Fruit fly (Drosophila melanogaster) whole organism, prepupa: ENCODE measurements around the gene CG14855.

Experiments used
- Blimp-1 ChIP-seq: fragments of 200-800 bp; sonication (Bioruptor generic); optimal IDR thresholded peaks from 3 replicates; lab custom pipeline; 2017; ENCODE audit warnings: missing biosample characterization, missing genetic modification characterization, mild to moderate bottlenecking, moderate library complexity, missing genetic modification reagents
- CG11294 ChIP-seq: fragments of 200-800 bp; sonication (Bioruptor generic); IDR thresholded peaks from 2 replicates; pipeline ENCODE4 v1.3.6; 2022; ENCODE audit warnings: missing biosample characterization, missing genetic modification characterization
- CG11762 ChIP-seq: fragments of 200-800 bp; sonication (Bioruptor generic); optimal IDR thresholded peaks from 3 replicates; lab custom pipeline; 2016; ENCODE audit warnings: missing biosample characterization, missing genetic modification characterization; ENCODE audit not compliant: insufficient read depth
- CG11902 ChIP-seq: fragments of 200-800 bp; sonication (Bioruptor generic); optimal IDR thresholded peaks from 3 replicates; lab custom pipeline; 2016; ENCODE audit warnings: missing biosample characterization, missing genetic modification characterization
- CG15336 ChIP-seq: fragments of 200-800 bp; sonication (Bioruptor generic); IDR thresholded peaks from 2 replicates; pipeline ENCODE4 v1.3.6; 2022; ENCODE audit warnings: missing biosample characterization, missing genetic modification characterization
- CG1621 ChIP-seq: fragments of 200-800 bp; sonication (Bioruptor generic); optimal IDR thresholded peaks from 3 replicates; lab custom pipeline; 2018; ENCODE audit warnings: missing biosample characterization, mild to moderate bottlenecking, missing genetic modification characterization
- CG16779 ChIP-seq: fragments of 200-800 bp; sonication (Bioruptor generic); optimal IDR thresholded peaks from 3 replicates; lab custom pipeline; 2017; ENCODE audit warnings: missing biosample characterization, mild to moderate bottlenecking, missing genetic modification characterization
- CG31627 ChIP-seq: fragments of 200-800 bp; sonication (Bioruptor generic); optimal IDR thresholded peaks from 3 replicates; lab custom pipeline; 2016; ENCODE audit warnings: missing biosample characterization, missing genetic modification characterization
- CG34406 ChIP-seq: fragments of 200-800 bp; sonication (Bioruptor generic); optimal IDR thresholded peaks from 3 replicates; lab custom pipeline; 2016; ENCODE audit warnings: missing biosample characterization, missing genetic modification characterization
- CG6276 ChIP-seq: fragments of 200-800 bp; sonication (Bioruptor generic); optimal IDR thresholded peaks from 2 replicates; lab custom pipeline; 2017; ENCODE audit warnings: missing biosample characterization, mild to moderate bottlenecking, missing genetic modification characterization
- CG6792 ChIP-seq: fragments of 200-800 bp; sonication (Bioruptor generic); optimal IDR thresholded peaks from 3 replicates; lab custom pipeline; 2016; ENCODE audit warnings: missing biosample characterization, missing genetic modification characterization
- CG6808 ChIP-seq: fragments of 200-800 bp; sonication (Bioruptor generic); optimal IDR thresholded peaks from 3 replicates; lab custom pipeline; 2017; ENCODE audit warnings: missing biosample characterization, missing genetic modification characterization, mild to moderate bottlenecking, moderate library complexity, missing genetic modification reagents
- CG6854 ChIP-seq: fragments of 200-800 bp; sonication (Bioruptor generic); optimal IDR thresholded peaks from 2 replicates; lab custom pipeline; 2017; ENCODE audit warnings: missing biosample characterization, mild to moderate bottlenecking, missing genetic modification characterization
- CG7368 ChIP-seq: fragments of 200-800 bp; sonication (Bioruptor generic); optimal IDR thresholded peaks from 3 replicates; lab custom pipeline; 2016; ENCODE audit warnings: missing biosample characterization, missing genetic modification characterization
- CG8319 ChIP-seq: fragments of 200-800 bp; sonication (Bioruptor generic); optimal IDR thresholded peaks from 3 replicates; lab custom pipeline; 2016; ENCODE audit warnings: missing biosample characterization, missing genetic modification characterization
- CG9139 ChIP-seq: fragments of 200-800 bp; sonication (Bioruptor generic); optimal IDR thresholded peaks from 3 replicates; lab custom pipeline; 2017; ENCODE audit warnings: missing biosample characterization, mild to moderate bottlenecking, missing genetic modification characterization
- Eip75B ChIP-seq: fragments of 200-800 bp; sonication (Bioruptor generic); optimal IDR thresholded peaks from 3 replicates; lab custom pipeline; 2016; ENCODE audit warnings: missing biosample characterization, missing genetic modification characterization
- Eip78C ChIP-seq: fragments of 200-800 bp; sonication (Bioruptor generic); peaks from one replicate; lab custom pipeline; 2016; ENCODE audit warnings: missing biosample characterization, missing genetic modification characterization
- Eip93F ChIP-seq: fragments of 200-800 bp; sonication (Bioruptor generic); optimal IDR thresholded peaks from 2 replicates; lab custom pipeline; 2016; ENCODE audit warnings: missing biosample characterization, mild to moderate bottlenecking, missing genetic modification characterization
- Ets21C ChIP-seq: fragments of 200-800 bp; sonication (Bioruptor generic); optimal IDR thresholded peaks from 3 replicates; lab custom pipeline; 2016; ENCODE audit warnings: missing biosample characterization, missing genetic modification characterization
- Ets96B ChIP-seq: fragments of 200-800 bp; optimal IDR thresholded peaks from 2 replicates; lab custom pipeline; 2019; ENCODE audit warnings: missing biosample characterization, mild to moderate bottlenecking, missing genetic modification characterization, moderate library complexity
- Gug ChIP-seq: fragments of 200-800 bp; sonication (Bioruptor generic); IDR thresholded peaks from 2 replicates; pipeline ENCODE4 v1.3.6; 2022; ENCODE audit warnings: missing biosample characterization, missing genetic modification characterization
- Hr38 ChIP-seq: sonication (Bioruptor generic); optimal IDR thresholded peaks from 2 replicates; lab custom pipeline; 2016; ENCODE audit warnings: missing biosample characterization, missing genetic modification characterization
- Met ChIP-seq: fragments of 200-800 bp; sonication (Bioruptor generic); optimal IDR thresholded peaks from 3 replicates; lab custom pipeline; 2016; ENCODE audit warnings: missing biosample characterization, missing genetic modification characterization
- Smox ChIP-seq: fragments of 200-800 bp; sonication (Bioruptor generic); optimal IDR thresholded peaks from 3 replicates; lab custom pipeline; 2016; ENCODE audit warnings: missing biosample characterization, missing genetic modification characterization
- Sox102F ChIP-seq: fragments of 200-800 bp; sonication (Bioruptor generic); optimal IDR thresholded peaks from 2 replicates; lab custom pipeline; 2016; ENCODE audit warnings: missing biosample characterization, mild to moderate bottlenecking, missing genetic modification characterization
- Sox15 ChIP-seq: fragments of 200-800 bp; sonication (Bioruptor generic); optimal IDR thresholded peaks from 3 replicates; lab custom pipeline; 2016; ENCODE audit warnings: missing biosample characterization, missing genetic modification characterization
- cyc ChIP-seq: fragments of 200-800 bp; sonication (Bioruptor generic); optimal IDR thresholded peaks from 3 replicates; lab custom pipeline; 2016; ENCODE audit warnings: missing biosample characterization, missing genetic modification characterization
- dac ChIP-seq: fragments of 200-800 bp; sonication (Bioruptor generic); optimal IDR thresholded peaks from 2 replicates; lab custom pipeline; 2017; ENCODE audit warnings: missing biosample characterization, mild to moderate bottlenecking, missing genetic modification characterization
- dsx ChIP-seq: fragments of 200-800 bp; optimal IDR thresholded peaks from 3 replicates; lab custom pipeline; 2019; ENCODE audit warnings: missing biosample characterization, mild to moderate bottlenecking, missing genetic modification characterization, moderate library complexity; ENCODE audit not compliant: poor library complexity, severe bottlenecking
- eg ChIP-seq: fragments of 200-800 bp; sonication (Bioruptor generic); IDR thresholded peaks from 3 replicates; pipeline ENCODE4 v1.3.6; 2022; ENCODE audit warnings: missing biosample characterization, missing genetic modification characterization
- esn ChIP-seq: fragments of 200-800 bp; sonication (Bioruptor generic); optimal IDR thresholded peaks from 2 replicates; lab custom pipeline; 2016; ENCODE audit warnings: missing biosample characterization, mild to moderate bottlenecking, missing genetic modification characterization, moderate library complexity
- fd59A ChIP-seq: fragments of 200-800 bp; sonication (Bioruptor generic); optimal IDR thresholded peaks from 2 replicates; lab custom pipeline; 2017; ENCODE audit warnings: missing biosample characterization, mild to moderate bottlenecking, missing genetic modification characterization, missing genetic modification reagents
- fd85E ChIP-seq: fragments of 200-800 bp; sonication (Bioruptor generic); optimal IDR thresholded peaks from 3 replicates; lab custom pipeline; 2016; ENCODE audit warnings: missing biosample characterization, missing genetic modification characterization
- fkh ChIP-seq: fragments of 200-800 bp; sonication (Bioruptor generic); optimal IDR thresholded peaks from 3 replicates; lab custom pipeline; 2017; ENCODE audit warnings: missing biosample characterization, mild to moderate bottlenecking, missing genetic modification characterization, moderate library complexity
- lz ChIP-seq: fragments of 200-800 bp; sonication (Bioruptor generic); optimal IDR thresholded peaks from 3 replicates; lab custom pipeline; 2016; ENCODE audit warnings: missing biosample characterization, missing genetic modification characterization
- net ChIP-seq: fragments of 200-800 bp; sonication (Bioruptor generic); optimal IDR thresholded peaks from 3 replicates; lab custom pipeline; 2016; ENCODE audit warnings: missing biosample characterization, missing genetic modification characterization
- salr ChIP-seq, 2 experiments: fragments of 200-800 bp; sonication (Bioruptor generic); optimal IDR thresholded peaks; 3 replicates each; lab custom pipeline; 2016 to 2018; ENCODE audit warnings: missing biosample characterization in 2 of 2, missing genetic modification characterization in 2 of 2, mild to moderate bottlenecking in 1 of 2
- spab ChIP-seq: fragments of 200-800 bp; sonication (Bioruptor generic); optimal IDR thresholded peaks from 2 replicates; lab custom pipeline; 2017; ENCODE audit warnings: missing biosample characterization, mild to moderate bottlenecking, missing genetic modification characterization, missing genetic modification reagents
- ss ChIP-seq, 2 experiments: fragments of 200-800 bp; sonication (Bioruptor generic); optimal IDR thresholded peaks; 2 replicates in 1 of 2; 3 replicates in 1 of 2; lab custom pipeline; 2017 to 2018; ENCODE audit warnings: mild to moderate bottlenecking in 2 of 2, missing biosample characterization in 2 of 2, missing genetic modification characterization in 2 of 2, moderate library complexity in 1 of 2
- topi ChIP-seq: fragments of 200-800 bp; sonication (Bioruptor generic); optimal IDR thresholded peaks from 3 replicates; lab custom pipeline; 2016; ENCODE audit warnings: missing biosample characterization, missing genetic modification characterization
- vri ChIP-seq: fragments of 200-800 bp; sonication (Bioruptor generic); optimal IDR thresholded peaks from 3 replicates; lab custom pipeline; 2016; ENCODE audit warnings: missing biosample characterization, mild to moderate bottlenecking, missing genetic modification characterization

CG14855 gene

dm6 chr3R:14798626-14799258 lies 2.6 kb downstream of the CG14855 start, which contains the start of gene CG14856:
Gene CG14856, plus strand, starts transcription at chr3R:14798986.
- TF ChIP-seq eg (GFP tag; lab: Robert Waterston, UW), result 0 out of 3 replicates have a peak, but pooled peaks have one; percentile 34
- no peak for TF ChIP-seq CG16779 (tag; lab: Kevin White, UChicago)

- TF ChIP-seq fd59A (GFP tag; lab: Kevin White, UChicago), result no peak
- no peak for TF ChIP-seq esn (GFP tag; lab: Kevin White, UChicago)
- no peak for TF ChIP-seq CG11294
- no peak for TF ChIP-seq salr (GFP tag; optimal IDR thresholded peaks at IDR 0.05; lab: Kevin White, UChicago)
- no peak for TF ChIP-seq Blimp-1 (GFP tag; lab: Kevin White, UChicago)
- peak; percentile 55 for TF ChIP-seq vri (GFP tag; lab: Kevin White, UChicago)
- TF ChIP-seq CG6792 (GFP tag; lab: Kevin White, UChicago), result no peak
- TF ChIP-seq fkh (GFP tag; lab: Kevin White, UChicago), result peak; percentile 56
- no peak for TF ChIP-seq Gug (GFP tag; lab: Robert Waterston, UW)
- no peak for TF ChIP-seq Smox
- no peak for TF ChIP-seq Eip75B (GFP tag; lab: Kevin White, UChicago)
- no peak for TF ChIP-seq ss (GFP tag; optimal IDR thresholded peaks at IDR 0.05; lab: Kevin White, UChicago)
- no peak for TF ChIP-seq spab (GFP tag; lab: Kevin White, UChicago)
- TF ChIP-seq Sox15 (GFP tag; lab: Kevin White, UChicago), result no peak
- TF ChIP-seq Eip78C, result no peak
- TF ChIP-seq CG34406, result no peak
- no peak for TF ChIP-seq CG8319
Observed at dm6 chr3R:14801407-14801806, 5.3 kb downstream of the CG14855 start, which contains the start of gene CG14857. Gene CG14857, plus strand, starts transcription at chr3R:14801773.

dm6 chr3R:14810703-14811102 lies 14.6 kb downstream of the CG14855 start:
- TF ChIP-seq CG6276 (no peak), spab (GFP tag; lab: Kevin White, UChicago) (no peak), dac (GFP tag; lab: Kevin White, UChicago) (no peak), CG31627 (GFP tag; lab: Kevin White, UChicago) (no peak), vri (GFP tag; lab: Kevin White, UChicago) (peak; percentile 43), salr (GFP tag; optimal IDR thresholded peaks at IDR 0.05; lab: Kevin White, UChicago) (no peak)

- peak; percentile 25 for TF ChIP-seq Eip93F (GFP tag; lab: Kevin White, UChicago)
- TF ChIP-seq ss (GFP tag; optimal IDR thresholded peaks at IDR 0.05; lab: Kevin White, UChicago), result peak; percentile 8 to 36
- peak; percentile 30 for TF ChIP-seq net
- TF ChIP-seq CG7368 (GFP tag; lab: Kevin White, UChicago), result no peak
- no peak for TF ChIP-seq dac (GFP tag; lab: Kevin White, UChicago)
- TF ChIP-seq Hr38, result no peak
- TF ChIP-seq CG1621, result peak; percentile 49
- no peak for TF ChIP-seq cyc (GFP tag; lab: Kevin White, UChicago)
- no peak for TF ChIP-seq Met (GFP tag; lab: Kevin White, UChicago)
- no peak for TF ChIP-seq fd59A (GFP tag; lab: Kevin White, UChicago)
- TF ChIP-seq Ets21C, result no peak
- no peak for TF ChIP-seq CG34406
- no peak for TF ChIP-seq CG8319
- TF ChIP-seq CG6854, result peak; percentile 32
- no peak for TF ChIP-seq Smox
- peak; percentile 8; the same call in 1 of the 3 replicates for TF ChIP-seq eg (GFP tag; lab: Robert Waterston, UW)
- TF ChIP-seq fd85E (GFP tag; lab: Kevin White, UChicago), result no peak
- TF ChIP-seq CG16779 (tag; lab: Kevin White, UChicago), result peak; percentile 20
- peak; percentile 80 for TF ChIP-seq vri (GFP tag; lab: Kevin White, UChicago)
- peak; percentile 25 for TF ChIP-seq dsx (GFP tag; lab: Kevin White, UChicago)
- peak; percentile 51 for TF ChIP-seq fkh (GFP tag; lab: Kevin White, UChicago)
- no peak for TF ChIP-seq CG6808 (GFP tag; lab: Kevin White, UChicago)
- TF ChIP-seq topi, result no peak
- peak; percentile 20 for TF ChIP-seq CG9139
- TF ChIP-seq lz (GFP tag; lab: Kevin White, UChicago), result no peak
- TF ChIP-seq Ets96B (tag; lab: Kevin White, UChicago), result no peak
- TF ChIP-seq CG11902 (GFP tag; lab: Kevin White, UChicago), result no peak
- TF ChIP-seq Sox102F (GFP tag; lab: Kevin White, UChicago), result peak; percentile 38
- TF ChIP-seq CG15336 (GFP tag; lab: Robert Waterston, UW), result peak; percentile 20; the same call in 1 of the 2 replicates
- TF ChIP-seq CG11762 (GFP tag; lab: Kevin White, UChicago), result no peak
Observed at dm6 chr3R:14817721-14818215, 21.7 kb downstream of the CG14855 start.
